Worm (Caenorhabditis elegans) whole organism, young adult: Measurements from ENCODE around the gene T22F3.10.
"Not testable (repeated sequence)": the region's sequence is repeated elsewhere in the genome, so short reads cannot be mapped to it uniquely, and the experiment has no call there.

Experiments used
- F23B12.7 ChIP-seq: sonication (generic microtip); optimal IDR thresholded peaks from 2 replicates; lab custom pipeline; 2017; ENCODE audit warnings: missing genetic modification characterization, mild to moderate bottlenecking, missing compliant biosample characterization, antibody characterized with exemption, moderate library complexity; ENCODE audit not compliant: insufficient read depth
- akir-1 ChIP-seq: fragments of 200-800 bp; sonication (Bioruptor generic); optimal IDR thresholded peaks from 2 replicates; lab custom pipeline; 2018; ENCODE audit warnings: mild to moderate bottlenecking, missing genetic modification characterization, moderate library complexity, missing compliant biosample characterization
- ceh-100 ChIP-seq: fragments of 200-800 bp; sonication (Bioruptor generic); IDR thresholded peaks from 2 replicates; pipeline ENCODE4 v1.3.6; 2022; ENCODE audit warnings: missing genetic modification reagents, missing genetic modification characterization, missing compliant biosample characterization
- ceh-79 ChIP-seq: sonication (generic microtip); optimal IDR thresholded peaks from 2 replicates; lab custom pipeline; 2017; ENCODE audit warnings: mild to moderate bottlenecking, missing genetic modification characterization, missing compliant biosample characterization
- hrde-1 ChIP-seq: sonication (generic microtip); optimal IDR thresholded peaks from 2 replicates; lab custom pipeline; 2016; ENCODE audit warnings: missing genetic modification characterization, mild to moderate bottlenecking, missing compliant biosample characterization, moderate library complexity, missing genotype, missing genetic modification reagents, borderline replicate concordance
- lin-40 ChIP-seq: sonication (generic microtip); optimal IDR thresholded peaks from 2 replicates; lab custom pipeline; 2016; ENCODE audit warnings: missing genetic modification characterization, mild to moderate bottlenecking, missing compliant biosample characterization, missing genotype, missing genetic modification reagents

DNA sequence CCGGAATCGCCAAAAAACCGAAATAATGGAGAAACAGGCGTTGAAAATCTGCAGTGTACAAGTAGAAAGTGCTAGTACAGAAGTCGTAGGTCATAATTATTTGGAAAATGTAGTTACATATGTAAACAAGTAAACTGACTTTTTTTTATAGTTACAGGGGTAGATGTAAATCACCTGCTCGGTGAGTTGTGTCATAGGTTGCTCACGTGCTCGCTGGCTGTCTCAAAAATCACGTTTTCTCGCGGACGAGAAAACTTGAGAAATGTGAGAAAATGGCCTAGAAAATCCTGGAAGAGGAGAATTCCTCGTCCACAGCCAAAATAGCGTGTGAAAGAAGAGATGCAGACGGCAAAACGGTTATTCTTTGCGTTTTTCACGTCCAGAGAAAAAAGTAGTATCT, 14.5 kb downstream of the T22F3.10 start, which contains the start of gene srh-212:
- not testable (repeated sequence) for TF ChIP-seq ceh-79 (tag; lab: Kevin White, UChicago); F23B12.7; hrde-1; ceh-100 (GFP tag; lab: Robert Waterston, UW); lin-40; akir-1
